Worm (Caenorhabditis elegans): ENCODE data around the gene ZK512.11.

DNA sequence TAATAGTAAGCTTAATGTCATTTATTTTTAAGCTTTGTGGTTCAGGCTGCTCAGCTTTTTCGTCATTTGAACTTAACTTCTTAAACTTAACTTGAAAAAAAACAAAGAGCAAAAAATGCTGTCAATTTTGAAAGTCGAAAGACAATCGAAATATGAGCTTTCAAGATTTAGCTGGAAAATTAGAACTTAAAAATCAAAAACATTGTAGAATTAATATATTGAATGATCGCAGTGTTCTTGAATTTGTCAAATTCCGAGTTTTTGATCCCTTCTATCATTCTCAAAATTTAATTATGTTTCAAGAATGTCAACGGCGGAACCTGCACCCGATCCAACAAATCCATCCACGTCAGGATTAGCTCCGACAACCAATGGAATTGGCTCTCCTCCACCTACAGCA, 37.2 kb downstream of the ZK512.11 start, which contains the start of gene tax-4:
- TF ChIP-seq him-1 (tag; optimal IDR thresholded peaks at IDR 0.05) (no peak), W03F9.2 (tag; optimal IDR thresholded peaks at IDR 0.05) (no peak)

Measured in whole organism, L4/young adult.